Worm (Caenorhabditis elegans): Measurements from ENCODE around the gene iff-1.

- no peak for TF ChIP-seq C08G9.2 (tag; optimal IDR thresholded peaks at IDR 0.05)
- TF ChIP-seq ceh-18 (tag; optimal IDR thresholded peaks at IDR 0.05), result peak; percentile 3
- no peak for TF ChIP-seq pqm-1 (tag; optimal IDR thresholded peaks at IDR 0.05)
- TF ChIP-seq lim-6 (tag; optimal IDR thresholded peaks at IDR 0.05), result no peak
- no peak for TF ChIP-seq dve-1 (tag; optimal IDR thresholded peaks at IDR 0.05)
- TF ChIP-seq ama-1 (optimal IDR thresholded peaks at IDR 0.05), result no peak
- no peak for TF ChIP-seq pag-3 (tag; optimal IDR thresholded peaks at IDR 0.05; ENCODE audit: borderline replicate concordance)
- no peak for TF ChIP-seq unc-86 (tag; optimal IDR thresholded peaks at IDR 0.05)
- no peak for TF ChIP-seq T23F11.4 (GFP tag; optimal IDR thresholded peaks at IDR 0.05)
- no peak for TF ChIP-seq ets-4 (tag; optimal IDR thresholded peaks at IDR 0.05)
These were observed 2.5 kb downstream of the iff-1 start for ce11 chrIII:9744525-9744924.
